Fruit fly (Drosophila melanogaster) whole organism, prepupa: ENCODE results near the gene CG43345.
A peak's percentile ranks its signal among the peaks of the same experiment; 100 is the strongest.

Experiments used
- CG10631 ChIP-seq: fragments of 200-800 bp; sonication (Bioruptor generic); optimal IDR thresholded peaks from 2 replicates; lab custom pipeline; 2016; ENCODE audit warnings: missing biosample characterization, missing genetic modification characterization
- CG11762 ChIP-seq: fragments of 200-800 bp; sonication (Bioruptor generic); optimal IDR thresholded peaks from 3 replicates; lab custom pipeline; 2016; ENCODE audit warnings: missing biosample characterization, missing genetic modification characterization; ENCODE audit not compliant: insufficient read depth
- CG11902 ChIP-seq: fragments of 200-800 bp; sonication (Bioruptor generic); optimal IDR thresholded peaks from 3 replicates; lab custom pipeline; 2016; ENCODE audit warnings: missing biosample characterization, missing genetic modification characterization
- CG15336 ChIP-seq: fragments of 200-800 bp; sonication (Bioruptor generic); IDR thresholded peaks from 2 replicates; pipeline ENCODE4 v1.3.6; 2022; ENCODE audit warnings: missing biosample characterization, missing genetic modification characterization
- CG1621 ChIP-seq: fragments of 200-800 bp; sonication (Bioruptor generic); optimal IDR thresholded peaks from 3 replicates; lab custom pipeline; 2018; ENCODE audit warnings: missing biosample characterization, mild to moderate bottlenecking, missing genetic modification characterization
- CG16779 ChIP-seq: fragments of 200-800 bp; sonication (Bioruptor generic); optimal IDR thresholded peaks from 3 replicates; lab custom pipeline; 2017; ENCODE audit warnings: missing biosample characterization, mild to moderate bottlenecking, missing genetic modification characterization
- CG31627 ChIP-seq: fragments of 200-800 bp; sonication (Bioruptor generic); optimal IDR thresholded peaks from 3 replicates; lab custom pipeline; 2016; ENCODE audit warnings: missing biosample characterization, missing genetic modification characterization
- CG32006 ChIP-seq: fragments of 200-800 bp; sonication (Bioruptor generic); optimal IDR thresholded peaks from 3 replicates; lab custom pipeline; 2017; ENCODE audit warnings: missing biosample characterization, mild to moderate bottlenecking, missing genetic modification characterization
- CG34406 ChIP-seq: fragments of 200-800 bp; sonication (Bioruptor generic); optimal IDR thresholded peaks from 3 replicates; lab custom pipeline; 2016; ENCODE audit warnings: missing biosample characterization, missing genetic modification characterization
- CG3919 ChIP-seq: fragments of 200-800 bp; sonication (Bioruptor generic); optimal IDR thresholded peaks from 3 replicates; lab custom pipeline; 2016; ENCODE audit warnings: missing biosample characterization, missing genetic modification characterization
- CG4318 ChIP-seq: fragments of 200-800 bp; sonication (Bioruptor generic); optimal IDR thresholded peaks from 3 replicates; lab custom pipeline; 2017; ENCODE audit warnings: missing biosample characterization, mild to moderate bottlenecking, missing genetic modification characterization
- CG6163 ChIP-seq: fragments of 200-800 bp; sonication (Bioruptor generic); IDR thresholded peaks from 3 replicates; pipeline ENCODE4 v1.3.6; 2022; ENCODE audit warnings: missing biosample characterization, missing genetic modification characterization
- CG6792 ChIP-seq: fragments of 200-800 bp; sonication (Bioruptor generic); optimal IDR thresholded peaks from 3 replicates; lab custom pipeline; 2016; ENCODE audit warnings: missing biosample characterization, missing genetic modification characterization
- CG7368 ChIP-seq: fragments of 200-800 bp; sonication (Bioruptor generic); optimal IDR thresholded peaks from 3 replicates; lab custom pipeline; 2016; ENCODE audit warnings: missing biosample characterization, missing genetic modification characterization
- CG8119 ChIP-seq: fragments of 200-800 bp; sonication (Bioruptor generic); IDR thresholded peaks from 3 replicates; pipeline ENCODE4 v1.3.6; 2022; ENCODE audit warnings: missing biosample characterization, missing genetic modification characterization
- CG9139 ChIP-seq: fragments of 200-800 bp; sonication (Bioruptor generic); optimal IDR thresholded peaks from 3 replicates; lab custom pipeline; 2017; ENCODE audit warnings: missing biosample characterization, mild to moderate bottlenecking, missing genetic modification characterization
- Eip75B ChIP-seq: fragments of 200-800 bp; sonication (Bioruptor generic); optimal IDR thresholded peaks from 3 replicates; lab custom pipeline; 2016; ENCODE audit warnings: missing biosample characterization, missing genetic modification characterization
- Eip78C ChIP-seq: fragments of 200-800 bp; sonication (Bioruptor generic); peaks from one replicate; lab custom pipeline; 2016; ENCODE audit warnings: missing biosample characterization, missing genetic modification characterization
- Eip93F ChIP-seq: fragments of 200-800 bp; sonication (Bioruptor generic); optimal IDR thresholded peaks from 2 replicates; lab custom pipeline; 2016; ENCODE audit warnings: missing biosample characterization, mild to moderate bottlenecking, missing genetic modification characterization
- Ets96B ChIP-seq: fragments of 200-800 bp; optimal IDR thresholded peaks from 2 replicates; lab custom pipeline; 2019; ENCODE audit warnings: missing biosample characterization, mild to moderate bottlenecking, missing genetic modification characterization, moderate library complexity
- Gug ChIP-seq: fragments of 200-800 bp; sonication (Bioruptor generic); IDR thresholded peaks from 2 replicates; pipeline ENCODE4 v1.3.6; 2022; ENCODE audit warnings: missing biosample characterization, missing genetic modification characterization
- Hr38 ChIP-seq: sonication (Bioruptor generic); optimal IDR thresholded peaks from 2 replicates; lab custom pipeline; 2016; ENCODE audit warnings: missing biosample characterization, missing genetic modification characterization
- Hr4 ChIP-seq: fragments of 200-800 bp; sonication (Bioruptor generic); optimal IDR thresholded peaks from 3 replicates; lab custom pipeline; 2016; ENCODE audit warnings: missing biosample characterization, missing genetic modification characterization
- Lpt ChIP-seq: fragments of 200-800 bp; sonication (Bioruptor generic); optimal IDR thresholded peaks from 3 replicates; lab custom pipeline; 2016; ENCODE audit warnings: missing biosample characterization, missing genetic modification characterization
- Met ChIP-seq: fragments of 200-800 bp; sonication (Bioruptor generic); optimal IDR thresholded peaks from 3 replicates; lab custom pipeline; 2016; ENCODE audit warnings: missing biosample characterization, missing genetic modification characterization
- OdsH ChIP-seq: fragments of 200-800 bp; sonication (Bioruptor generic); optimal IDR thresholded peaks from 3 replicates; lab custom pipeline; 2016; ENCODE audit warnings: missing biosample characterization, missing genetic modification characterization
- Smox ChIP-seq: fragments of 200-800 bp; sonication (Bioruptor generic); optimal IDR thresholded peaks from 3 replicates; lab custom pipeline; 2016; ENCODE audit warnings: missing biosample characterization, missing genetic modification characterization
- Sox102F ChIP-seq: fragments of 200-800 bp; sonication (Bioruptor generic); optimal IDR thresholded peaks from 2 replicates; lab custom pipeline; 2016; ENCODE audit warnings: missing biosample characterization, mild to moderate bottlenecking, missing genetic modification characterization
- Sox14 ChIP-seq: fragments of 200-800 bp; sonication (Bioruptor generic); optimal IDR thresholded peaks from 3 replicates; lab custom pipeline; 2016; ENCODE audit warnings: missing biosample characterization, missing genetic modification characterization
- cyc ChIP-seq: fragments of 200-800 bp; sonication (Bioruptor generic); optimal IDR thresholded peaks from 3 replicates; lab custom pipeline; 2016; ENCODE audit warnings: missing biosample characterization, missing genetic modification characterization
- dac ChIP-seq: fragments of 200-800 bp; sonication (Bioruptor generic); optimal IDR thresholded peaks from 2 replicates; lab custom pipeline; 2017; ENCODE audit warnings: missing biosample characterization, mild to moderate bottlenecking, missing genetic modification characterization
- dsx ChIP-seq: fragments of 200-800 bp; optimal IDR thresholded peaks from 3 replicates; lab custom pipeline; 2019; ENCODE audit warnings: missing biosample characterization, mild to moderate bottlenecking, missing genetic modification characterization, moderate library complexity; ENCODE audit not compliant: poor library complexity, severe bottlenecking
- eg ChIP-seq: fragments of 200-800 bp; sonication (Bioruptor generic); IDR thresholded peaks from 3 replicates; pipeline ENCODE4 v1.3.6; 2022; ENCODE audit warnings: missing biosample characterization, missing genetic modification characterization
- esn ChIP-seq: fragments of 200-800 bp; sonication (Bioruptor generic); optimal IDR thresholded peaks from 2 replicates; lab custom pipeline; 2016; ENCODE audit warnings: missing biosample characterization, mild to moderate bottlenecking, missing genetic modification characterization, moderate library complexity
- fd59A ChIP-seq: fragments of 200-800 bp; sonication (Bioruptor generic); optimal IDR thresholded peaks from 2 replicates; lab custom pipeline; 2017; ENCODE audit warnings: missing biosample characterization, mild to moderate bottlenecking, missing genetic modification characterization, missing genetic modification reagents
- lz ChIP-seq: fragments of 200-800 bp; sonication (Bioruptor generic); optimal IDR thresholded peaks from 3 replicates; lab custom pipeline; 2016; ENCODE audit warnings: missing biosample characterization, missing genetic modification characterization
- pdm3 ChIP-seq: fragments of 200-800 bp; sonication (Bioruptor generic); optimal IDR thresholded peaks from 3 replicates; lab custom pipeline; 2016; ENCODE audit warnings: missing biosample characterization, missing genetic modification characterization
- salr ChIP-seq, 2 experiments: fragments of 200-800 bp; sonication (Bioruptor generic); optimal IDR thresholded peaks; 3 replicates each; lab custom pipeline; 2016 to 2018; ENCODE audit warnings: missing biosample characterization in 2 of 2, missing genetic modification characterization in 2 of 2, mild to moderate bottlenecking in 1 of 2
- ss ChIP-seq, 2 experiments: fragments of 200-800 bp; sonication (Bioruptor generic); optimal IDR thresholded peaks; 2 replicates in 1 of 2; 3 replicates in 1 of 2; lab custom pipeline; 2017 to 2018; ENCODE audit warnings: mild to moderate bottlenecking in 2 of 2, missing biosample characterization in 2 of 2, missing genetic modification characterization in 2 of 2, moderate library complexity in 1 of 2
- svp ChIP-seq: fragments of 200-800 bp; sonication (Bioruptor generic); peaks from one replicate; lab custom pipeline; 2016; ENCODE audit warnings: missing biosample characterization, missing genetic modification characterization
- topi ChIP-seq: fragments of 200-800 bp; sonication (Bioruptor generic); optimal IDR thresholded peaks from 3 replicates; lab custom pipeline; 2016; ENCODE audit warnings: missing biosample characterization, missing genetic modification characterization
- vri ChIP-seq: fragments of 200-800 bp; sonication (Bioruptor generic); optimal IDR thresholded peaks from 3 replicates; lab custom pipeline; 2016; ENCODE audit warnings: missing biosample characterization, mild to moderate bottlenecking, missing genetic modification characterization

CG43345 gene

DNA sequence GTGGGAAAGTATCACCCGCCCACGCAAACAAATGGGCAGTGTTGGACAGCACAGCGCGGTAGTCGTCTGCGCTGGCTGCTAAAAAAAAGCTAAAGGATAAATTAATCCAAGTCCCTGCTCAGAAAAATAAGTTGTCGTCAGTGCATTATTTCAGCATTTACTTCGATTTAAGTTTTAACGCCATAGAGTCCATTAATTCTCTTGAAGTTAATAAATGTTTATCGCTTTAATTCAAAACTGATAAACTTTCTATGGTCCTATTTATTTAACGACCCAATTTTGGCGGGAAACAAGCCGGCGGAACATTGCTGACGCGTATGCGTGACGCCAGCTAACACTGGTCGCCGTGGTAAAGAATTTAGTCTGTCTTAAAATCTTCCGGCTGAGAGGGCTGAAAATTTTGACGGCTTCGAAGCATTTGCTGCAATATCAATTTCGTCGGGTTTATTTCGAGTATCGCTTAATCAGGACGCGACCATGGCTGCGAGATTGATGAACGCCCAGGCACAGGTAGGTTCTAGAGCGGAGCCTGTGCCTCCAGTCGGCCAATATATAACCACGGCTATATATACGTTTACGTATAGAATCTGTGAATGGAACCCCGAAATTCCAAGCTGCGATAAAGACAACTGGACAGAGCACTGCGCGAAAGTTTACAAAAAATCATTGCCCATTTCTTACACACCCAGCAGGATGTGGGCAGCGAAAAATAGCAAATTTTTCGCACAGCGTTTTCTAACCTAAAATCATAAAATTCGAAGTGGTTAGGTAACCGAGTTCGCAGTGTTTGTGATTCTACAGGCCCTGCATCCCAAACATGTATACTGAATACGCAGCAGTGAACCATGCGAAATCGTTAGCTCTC lies at the start of gene CG43345, which contains the start of the genes mAcon1 and CG43346 (continued):
- TF ChIP-seq Lpt (peak; percentile 56), CG11762 (GFP tag; lab: Kevin White, UChicago) (peak; percentile 69), CG15336 (peak; percentile 35; the same call in 1 of the 2 replicates), eg (GFP tag; lab: Robert Waterston, UW) (no peak), CG34406 (peak; percentile 72), Gug (GFP tag; lab: Robert Waterston, UW) (peak; percentile 73), Hr38 (no peak), salr (GFP tag; optimal IDR thresholded peaks at IDR 0.05; lab: Kevin White, UChicago) (peak; percentile 57 to 66), vri (GFP tag; lab: Kevin White, UChicago) (peak; percentile 80), Sox102F (GFP tag; lab: Kevin White, UChicago) (no peak)
- TF ChIP-seq, all 60 proteins: peak for 37

DNA sequence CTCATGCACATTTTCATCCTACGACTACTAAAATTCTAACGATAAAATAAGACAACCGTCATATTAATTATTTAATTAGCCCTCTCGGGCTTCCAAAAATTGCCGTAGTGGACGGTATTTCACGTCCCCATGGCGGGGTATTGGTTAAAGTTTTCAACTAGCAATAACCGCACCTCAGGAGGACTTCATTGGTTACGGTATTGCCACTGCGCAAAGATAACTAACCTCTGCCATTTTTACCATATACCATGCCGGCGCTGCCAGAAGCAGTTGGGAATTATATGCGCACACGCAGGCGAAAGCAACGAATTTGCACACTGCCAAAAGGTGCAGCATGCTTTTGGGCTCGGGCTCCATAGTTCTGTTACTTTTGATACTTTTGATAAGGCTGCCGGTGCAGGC lies 46.6 kb upstream of the CG43345 start:
- peak; percentile 30 for TF ChIP-seq Ets96B (tag; lab: Kevin White, UChicago)
- TF ChIP-seq dac = no peak
- TF ChIP-seq CG7368 = no peak
- TF ChIP-seq CG11902 (GFP tag; lab: Kevin White, UChicago) = no peak
- peak; percentile 63 for TF ChIP-seq topi (GFP tag; lab: Kevin White, UChicago)
- TF ChIP-seq CG31627 (GFP tag; lab: Kevin White, UChicago) = peak; percentile 49
- TF ChIP-seq pdm3 = peak; percentile 43
- no peak for TF ChIP-seq fd59A
- TF ChIP-seq Eip75B (GFP tag; lab: Kevin White, UChicago) = peak; percentile 58
- no peak for TF ChIP-seq CG10631
- peak; percentile 59 for TF ChIP-seq vri (GFP tag; lab: Kevin White, UChicago)
- TF ChIP-seq CG3919 (GFP tag; lab: Kevin White, UChicago) = peak; percentile 63
- peak; percentile 75 for TF ChIP-seq Eip78C (GFP tag; lab: Kevin White, UChicago)
- TF ChIP-seq Sox102F (GFP tag; lab: Kevin White, UChicago) = peak; percentile 48
- TF ChIP-seq eg (GFP tag; lab: Robert Waterston, UW) = no peak
- no peak for TF ChIP-seq CG11762 (GFP tag; lab: Kevin White, UChicago)
- no peak for TF ChIP-seq Eip93F
- no peak for TF ChIP-seq CG16779 (tag; lab: Kevin White, UChicago)
- TF ChIP-seq CG6163 (GFP tag; lab: Robert Waterston, UW) = 0 out of 3 replicates have a peak, but pooled peaks have one; percentile 39
- TF ChIP-seq svp = peak; percentile 88
- peak; percentile 62 for TF ChIP-seq CG1621 (tag; lab: Kevin White, UChicago)
- no peak for TF ChIP-seq Lpt
- no peak for TF ChIP-seq dsx (GFP tag; lab: Kevin White, UChicago)
- no peak for TF ChIP-seq CG4318 (GFP tag; lab: Kevin White, UChicago)
- TF ChIP-seq CG6792 (GFP tag; lab: Kevin White, UChicago) = peak; percentile 14
- TF ChIP-seq Smox (GFP tag; lab: Kevin White, UChicago) = peak; percentile 62
- peak; percentile 39 for TF ChIP-seq OdsH (GFP tag; lab: Kevin White, UChicago)
- peak; percentile 43 for TF ChIP-seq Sox14 (GFP tag; lab: Kevin White, UChicago)
- no peak for TF ChIP-seq ss (GFP tag; optimal IDR thresholded peaks at IDR 0.05; lab: Kevin White, UChicago)
- no peak for TF ChIP-seq Hr4 (GFP tag; lab: Kevin White, UChicago)
- peak; percentile 48 for TF ChIP-seq lz (GFP tag; lab: Kevin White, UChicago)
- peak; percentile 46 for TF ChIP-seq Met (GFP tag; lab: Kevin White, UChicago)
- TF ChIP-seq CG9139 (GFP tag; lab: Kevin White, UChicago) = no peak
- no peak for TF ChIP-seq CG8119
- no peak for TF ChIP-seq CG32006 (GFP tag; lab: Kevin White, UChicago)
- peak; percentile 68 for TF ChIP-seq esn
- peak; percentile 65 for TF ChIP-seq cyc (GFP tag; lab: Kevin White, UChicago)
